Comparison of ENCODE assay signal across 1 worm cellular context in genomic region chrIII:535266-536107, ce11.
TF ChIP-seq lines count a peak whose summit lies in the region.

No protein-coding gene starts in this region.

TF ChIP-seq in whole organism, L1 larva, 84 proteins besides CTCF, POLR2A, EP300 and RAD21 (continued from another document):
- TF ChIP-seq egl-13 (tag; optimal IDR thresholded peaks at IDR 0.05; lab: Kevin White, UChicago) = peak; percentile 56
- TF ChIP-seq C16A3.4 (tag; optimal IDR thresholded peaks at IDR 0.05; lab: Kevin White, UChicago) = no peak
- TF ChIP-seq C04F5.9 (tag; optimal IDR thresholded peaks at IDR 0.05; lab: Kevin White, UChicago) = peak; percentile 11
- no peak for TF ChIP-seq unc-30 (tag; optimal IDR thresholded peaks at IDR 0.05; lab: Kevin White, UChicago)
- no peak for TF ChIP-seq sup-37 (GFP tag; optimal IDR thresholded peaks at IDR 0.05; lab: Kevin White, UChicago)
- no peak for TF ChIP-seq ceh-63 (GFP tag; optimal IDR thresholded peaks at IDR 0.05; lab: Kevin White, UChicago)
- TF ChIP-seq lin-15B (tag; optimal IDR thresholded peaks at IDR 0.05; lab: Kevin White, UChicago) = no peak
- TF ChIP-seq nhr-84 (tag; optimal IDR thresholded peaks at IDR 0.05; lab: Kevin White, UChicago) = no peak
- no peak for TF ChIP-seq ces-1 (GFP tag; optimal IDR thresholded peaks at IDR 0.05; lab: Kevin White, UChicago)
- no peak for TF ChIP-seq ceh-82 (tag; optimal IDR thresholded peaks at IDR 0.05; lab: Kevin White, UChicago)
- no peak for TF ChIP-seq vab-15 (tag; optimal IDR thresholded peaks at IDR 0.05; lab: Kevin White, UChicago)
- peak; percentile 39 for TF ChIP-seq tbx-2 (tag; optimal IDR thresholded peaks at IDR 0.05; lab: Kevin White, UChicago)
- TF ChIP-seq nhr-90 (tag; optimal IDR thresholded peaks at IDR 0.05; lab: Kevin White, UChicago; ENCODE audit: poor library complexity) = peak; percentile 53
- peak; percentile 2 to 32 for TF ChIP-seq lin-35 (GFP tag; optimal IDR thresholded peaks at IDR 0.05; lab: Kevin White, UChicago)
- TF ChIP-seq unc-62 (GFP tag; optimal IDR thresholded peaks at IDR 0.05; lab: Kevin White, UChicago) = no peak
- TF ChIP-seq dpl-1 (GFP tag; optimal IDR thresholded peaks at IDR 0.05; lab: Kevin White, UChicago) = no peak
- no peak for TF ChIP-seq elt-3 (tag; optimal IDR thresholded peaks at IDR 0.05; lab: Kevin White, UChicago)
- peak; percentile 6 for TF ChIP-seq unc-130 (tag; optimal IDR thresholded peaks at IDR 0.05; lab: Kevin White, UChicago)
- no peak for TF ChIP-seq lin-39 (tag; optimal IDR thresholded peaks at IDR 0.05; lab: Kevin White, UChicago)
- peak in 1 of 2 experiments; percentile 5 for TF ChIP-seq ztf-11 (tag; optimal IDR thresholded peaks at IDR 0.05; lab: Kevin White, UChicago)
- TF ChIP-seq fkh-8 (tag; optimal IDR thresholded peaks at IDR 0.05; lab: Kevin White, UChicago) = no peak
- TF ChIP-seq ceh-88 (GFP tag; IDR thresholded peaks at IDR 0.05; lab: Robert Waterston, UW) = no peak
